Fruit fly (Drosophila melanogaster): ENCODE results near the gene inaF-C.

Gene inaF-C

DNA sequence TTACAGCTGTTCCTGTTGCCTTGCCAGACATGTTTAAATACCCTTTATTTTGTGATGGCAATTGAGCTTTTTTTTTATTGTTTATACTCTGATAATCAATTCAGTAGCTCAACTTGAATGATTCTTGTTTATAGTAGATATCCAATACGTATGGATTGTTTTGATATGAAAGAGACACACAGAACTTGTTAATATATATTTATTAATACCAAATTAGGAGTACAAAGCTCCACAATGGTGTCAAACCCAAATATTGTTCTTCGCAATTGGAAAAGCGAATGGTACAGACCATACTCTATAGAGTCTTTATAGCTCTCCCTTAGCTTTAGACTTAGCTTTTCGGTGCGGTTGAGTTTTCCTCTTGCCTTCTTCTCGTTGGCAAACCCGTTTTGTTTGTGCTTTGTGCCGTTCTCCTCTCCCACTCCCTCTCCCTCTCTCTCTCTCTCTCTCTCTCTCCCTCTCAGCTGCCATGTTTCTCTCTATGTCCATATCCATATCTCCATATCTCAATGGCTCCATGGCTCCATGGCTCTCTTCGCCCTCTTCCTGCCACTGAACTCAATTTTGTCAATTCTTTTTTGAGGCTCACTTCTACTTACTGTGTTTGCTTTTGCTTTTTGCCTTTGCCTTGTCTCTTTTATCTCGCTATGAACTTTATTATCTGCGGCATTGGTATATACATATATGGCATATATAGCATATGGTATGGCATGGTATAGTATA is 45.5 kb downstream of the inaF-C start (continued):
- no peak for TF ChIP-seq kay (GFP tag; optimal IDR thresholded peaks at IDR 0.05)
- TF ChIP-seq CG12769 (tag; optimal IDR thresholded peaks at IDR 0.05): peak; percentile 19
- TF ChIP-seq CG13287 (GFP tag; IDR thresholded peaks at IDR 0.05; ENCODE audit: partially characterized antibody): peak; percentile 35
- no peak for TF ChIP-seq bab2 (GFP tag; optimal IDR thresholded peaks at IDR 0.05)
- TF ChIP-seq CG30020 (tag; optimal IDR thresholded peaks at IDR 0.05): no peak
- TF ChIP-seq bcd (GFP tag; optimal IDR thresholded peaks at IDR 0.05): no peak
- peak; percentile 50 for TF ChIP-seq B-H2 (GFP tag; optimal IDR thresholded peaks at IDR 0.05)
- TF ChIP-seq z (GFP tag; IDR thresholded peaks at IDR 0.05): peak; percentile 65; the same call in 2 of the 3 replicates
- TF ChIP-seq CG7928 (GFP tag; optimal IDR thresholded peaks at IDR 0.05): no peak
- TF ChIP-seq lbe (GFP tag; optimal IDR thresholded peaks at IDR 0.05): no peak
- TF ChIP-seq Dbx (GFP tag; IDR thresholded peaks at IDR 0.05): peak; percentile 53; the same call in 1 of the 3 replicates
- TF ChIP-seq Hmr (GFP tag; optimal IDR thresholded peaks at IDR 0.05): peak; percentile 75
- TF ChIP-seq ATbp (GFP tag; optimal IDR thresholded peaks at IDR 0.05): peak; percentile 73
- peak; percentile 33 for TF ChIP-seq CG15601 (tag; optimal IDR thresholded peaks at IDR 0.05)
- TF ChIP-seq CG33557 (GFP tag; optimal IDR thresholded peaks at IDR 0.05): no peak
- peak; percentile 28 for TF ChIP-seq dmrt99B (tag; optimal IDR thresholded peaks at IDR 0.05)
- no peak for TF ChIP-seq CG16813 (GFP tag; IDR thresholded peaks at IDR 0.05; ENCODE audit: partially characterized antibody)
- peak; percentile 71 for TF ChIP-seq caup (GFP tag; optimal IDR thresholded peaks at IDR 0.05; ENCODE audit: severe bottlenecking)
- no peak for TF ChIP-seq CG14050 (GFP tag; IDR thresholded peaks at IDR 0.05)
- TF ChIP-seq CG8478 (optimal IDR thresholded peaks at IDR 0.05): no peak
- peak; percentile 18 for TF ChIP-seq CG33213 (GFP tag; optimal IDR thresholded peaks at IDR 0.05)
- no peak for TF ChIP-seq Tbp (GFP tag; optimal IDR thresholded peaks at IDR 0.05)
- TF ChIP-seq sqz (GFP tag; optimal IDR thresholded peaks at IDR 0.05): peak; percentile 86
- TF ChIP-seq kni (GFP tag; optimal IDR thresholded peaks at IDR 0.05): peak; percentile 78
- peak; percentile 41 for TF ChIP-seq CG12659 (GFP tag; optimal IDR thresholded peaks at IDR 0.05)
- no peak for TF ChIP-seq CG16779 (GFP tag; IDR thresholded peaks at IDR 0.05)
- no peak for TF ChIP-seq CG17802 (tag; optimal IDR thresholded peaks at IDR 0.05)
- TF ChIP-seq CG5953 (GFP tag; IDR thresholded peaks at IDR 0.05): no peak
- no peak for TF ChIP-seq jigr1 (GFP tag; IDR thresholded peaks at IDR 0.05)
- TF ChIP-seq Sry-δ (GFP tag; optimal IDR thresholded peaks at IDR 0.05): no peak
- no peak for TF ChIP-seq slou (GFP tag; optimal IDR thresholded peaks at IDR 0.05)
- no peak for TF ChIP-seq CG10209 (GFP tag; optimal IDR thresholded peaks at IDR 0.05)
- TF ChIP-seq CG2889 (GFP tag; IDR thresholded peaks at IDR 0.05): no peak
- TF ChIP-seq ken (GFP tag; IDR thresholded peaks at IDR 0.05): no peak
- TF ChIP-seq Gsc (GFP tag; IDR thresholded peaks at IDR 0.05): no peak

DNA sequence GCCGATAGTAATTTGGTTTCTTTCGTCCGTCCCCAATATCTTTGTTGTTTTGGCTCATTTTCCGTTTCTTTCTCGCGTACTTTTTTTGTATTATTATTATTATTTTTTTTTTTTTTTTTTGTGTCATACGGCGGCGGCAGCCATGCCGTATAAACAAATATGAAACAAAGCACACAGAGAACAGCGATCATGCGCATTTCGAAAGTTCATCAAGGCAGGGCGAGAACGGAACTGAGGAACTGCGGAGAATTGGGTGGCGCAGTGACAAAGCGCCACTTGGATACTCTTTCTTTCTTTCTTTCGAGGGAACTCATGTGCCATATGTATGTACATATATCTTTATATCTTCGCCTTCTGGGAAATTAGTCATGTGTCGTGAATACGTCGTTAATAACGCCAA is 47.1 kb downstream of the inaF-C start:
- TF ChIP-seq aop (GFP tag; IDR thresholded peaks at IDR 0.05) (0 out of 2 replicates have a peak, but pooled peaks have one; percentile 42), nom (GFP tag; optimal IDR thresholded peaks at IDR 0.05) (peak; percentile 68), CG1603 (tag; optimal IDR thresholded peaks at IDR 0.05) (peak; percentile 22), CG8944 (GFP tag; optimal IDR thresholded peaks at IDR 0.05) (no peak), dysf (GFP tag; IDR thresholded peaks at IDR 0.05) (0 out of 3 replicates have a peak, but pooled peaks have one; percentile 22), sens (GFP tag) (peak; percentile 54), ase (GFP tag; IDR thresholded peaks at IDR 0.05) (no peak), ci (GFP tag; IDR thresholded peaks at IDR 0.05) (0 out of 3 replicates have a peak, but pooled peaks have one; percentile 23), grau (tag; optimal IDR thresholded peaks at IDR 0.05) (peak; percentile 3), CG12659 (GFP tag; optimal IDR thresholded peaks at IDR 0.05) (peak; percentile 4), CG17328 (GFP tag; IDR thresholded peaks at IDR 0.05) (0 out of 2 replicates have a peak, but pooled peaks have one; percentile 25), CG9932 (GFP tag; IDR thresholded peaks at IDR 0.05) (0 out of 2 replicates have a peak, but pooled peaks have one; percentile 28), chinmo (GFP tag; IDR thresholded peaks at IDR 0.05; ENCODE audit: partially characterized antibody) (0 out of 4 replicates have a peak, but pooled peaks have one; percentile 9), gem (tag; optimal IDR thresholded peaks at IDR 0.05) (peak; percentile 10), CG13296 (GFP tag; optimal IDR thresholded peaks at IDR 0.05) (peak; percentile 3), BEAF-32 (GFP tag; optimal IDR thresholded peaks at IDR 0.05) (no peak), CG2120 (GFP tag; optimal IDR thresholded peaks at IDR 0.05) (peak; percentile 13)
